Worm (Caenorhabditis elegans) whole organism, L1 larva: Measurements from ENCODE around the gene Y42A5A.5.

Source experiments
- C16A3.4 ChIP-seq: fragments of 150-350 bp; optimal IDR thresholded peaks from 2 replicates; lab custom pipeline; 2014; ENCODE audit warnings: missing biosample characterization, missing genetic modification characterization
- aha-1 ChIP-seq: fragments of 150-350 bp; optimal IDR thresholded peaks from 2 replicates; lab custom pipeline; 2014; ENCODE audit warnings: missing biosample characterization, missing genetic modification characterization
- aly-2 ChIP-seq: fragments of 150-350 bp; optimal IDR thresholded peaks from 2 replicates; lab custom pipeline; 2014; ENCODE audit warnings: missing biosample characterization, missing genetic modification characterization
- ama-1 ChIP-seq: fragments of 150-350 bp; optimal IDR thresholded peaks from 2 replicates; lab custom pipeline; 2014
- blmp-1 ChIP-seq: fragments of 150-350 bp; optimal IDR thresholded peaks from 2 replicates; lab custom pipeline; 2014; ENCODE audit warnings: missing biosample characterization, missing genetic modification characterization
- ceh-63 ChIP-seq: fragments of 200-800 bp; sonication (Bioruptor generic); optimal IDR thresholded peaks from 2 replicates; lab custom pipeline; 2018; ENCODE audit warnings: mild to moderate bottlenecking, missing genetic modification characterization, missing compliant biosample characterization
- ceh-82 ChIP-seq, 3 experiments: fragments of 150-350 bp in 1 of 3; sonication (generic microtip) in 2 of 3; optimal IDR thresholded peaks; 2 replicates each; lab custom pipeline; 2014 to 2017; ENCODE audit warnings: missing biosample characterization in 3 of 3, missing genetic modification characterization in 3 of 3
- ceh-88 ChIP-seq: fragments of 200-800 bp; sonication (Bioruptor generic); IDR thresholded peaks from 2 replicates; pipeline ENCODE4 v1.3.6; 2022; ENCODE audit warnings: missing genetic modification characterization, missing compliant biosample characterization
- dpl-1 ChIP-seq, 3 experiments: fragments of 150-350 bp in 2 of 3; sonication (generic microtip) in 1 of 3; optimal IDR thresholded peaks; 2 replicates each; lab custom pipeline; 2014 to 2017; ENCODE audit warnings: missing biosample characterization in 3 of 3, missing genetic modification characterization in 3 of 3, missing genetic modification reagents in 3 of 3
- dsc-1 ChIP-seq: sonication (generic microtip); optimal IDR thresholded peaks from 2 replicates; lab custom pipeline; 2016; ENCODE audit warnings: mild to moderate bottlenecking, missing genetic modification characterization, missing compliant biosample characterization
- efl-1 ChIP-seq, 4 experiments: fragments of 150-350 bp; optimal IDR thresholded peaks in 3 of 4; peaks in 1 of 4; 1 replicate in 1 of 4; 2 replicates in 3 of 4; lab custom pipeline; 2014; ENCODE audit warnings: missing biosample characterization in 2 of 4, missing genetic modification characterization in 2 of 4, missing genetic modification reagents in 2 of 4
- fkh-4 ChIP-seq: sonication (generic microtip); optimal IDR thresholded peaks from 2 replicates; lab custom pipeline; 2016; ENCODE audit warnings: missing compliant biosample characterization, missing genetic modification characterization, borderline replicate concordance
- fkh-8 ChIP-seq: sonication (generic microtip); optimal IDR thresholded peaks from 2 replicates; lab custom pipeline; 2016; ENCODE audit warnings: mild to moderate bottlenecking, missing genetic modification characterization, missing compliant biosample characterization
- fos-1 ChIP-seq: fragments of 150-350 bp; optimal IDR thresholded peaks from 2 replicates; lab custom pipeline; 2014; ENCODE audit warnings: missing biosample characterization, missing genetic modification characterization
- hpl-2 ChIP-seq: fragments of 150-350 bp; optimal IDR thresholded peaks from 2 replicates; lab custom pipeline; 2014; ENCODE audit warnings: missing biosample characterization, missing genetic modification reagents, missing genetic modification characterization
- isw-1 ChIP-seq: fragments of 200-800 bp; sonication (Bioruptor generic); IDR thresholded peaks from 2 replicates; pipeline ENCODE4 v1.3.6; 2022; ENCODE audit warnings: missing genetic modification characterization, missing compliant biosample characterization
- jun-1 ChIP-seq: fragments of 150-350 bp; optimal IDR thresholded peaks from 2 replicates; lab custom pipeline; 2014; ENCODE audit warnings: missing biosample characterization, missing genetic modification reagents, missing genetic modification characterization
- lin-14 ChIP-seq: fragments of 200-800 bp; sonication (Bioruptor generic); optimal IDR thresholded peaks from 2 replicates; lab custom pipeline; 2018; ENCODE audit warnings: mild to moderate bottlenecking, missing genetic modification characterization, moderate library complexity, missing compliant biosample characterization
- lin-15B ChIP-seq: fragments of 150-350 bp; sonication (generic microtip); optimal IDR thresholded peaks from 3 replicates; lab custom pipeline; 2014; ENCODE audit warnings: missing biosample characterization, missing genetic modification characterization
- lin-35 ChIP-seq, 2 experiments: fragments of 150-350 bp; optimal IDR thresholded peaks; 2 replicates each; lab custom pipeline; 2014; ENCODE audit warnings: missing biosample characterization in 2 of 2, missing genetic modification characterization in 2 of 2, missing genetic modification reagents in 2 of 2
- lir-3 ChIP-seq: sonication (generic microtip); optimal IDR thresholded peaks from 2 replicates; lab custom pipeline; 2016; ENCODE audit warnings: mild to moderate bottlenecking, missing genetic modification characterization, moderate library complexity, missing compliant biosample characterization; ENCODE audit not compliant: poor library complexity
- lsy-2 ChIP-seq, 2 experiments: fragments of 150-350 bp; optimal IDR thresholded peaks; 2 replicates each; lab custom pipeline; 2014; ENCODE audit warnings: missing biosample characterization in 2 of 2, missing genetic modification characterization in 2 of 2
- mdl-1 ChIP-seq, 2 experiments: fragments of 150-350 bp; optimal IDR thresholded peaks; 2 replicates each; lab custom pipeline; 2014 to 2017; ENCODE audit warnings: missing biosample characterization in 2 of 2, missing genetic modification characterization in 2 of 2, inconsistent platforms in 1 of 2
- mef-2 ChIP-seq: fragments of 150-350 bp; optimal IDR thresholded peaks from 2 replicates; lab custom pipeline; 2014; ENCODE audit warnings: missing biosample characterization, missing genetic modification characterization
- mep-1 ChIP-seq: fragments of 150-350 bp; optimal IDR thresholded peaks from 2 replicates; lab custom pipeline; 2014; ENCODE audit warnings: missing biosample characterization, missing genetic modification characterization
- nhr-19 ChIP-seq: fragments of 200-800 bp; sonication (Bioruptor generic); conservative IDR thresholded peaks from 2 replicates; pipeline ENCODE4 v1.3.6; 2022; ENCODE audit warnings: missing genetic modification characterization, missing compliant biosample characterization
- nhr-20 ChIP-seq: sonication (generic microtip); optimal IDR thresholded peaks from 2 replicates; lab custom pipeline; 2016; ENCODE audit warnings: mild to moderate bottlenecking, missing genetic modification characterization, missing compliant biosample characterization
- nhr-237 ChIP-seq: fragments of 150-350 bp; optimal IDR thresholded peaks from 2 replicates; lab custom pipeline; 2014; ENCODE audit warnings: missing biosample characterization, missing genetic modification characterization
- nhr-28 ChIP-seq: fragments of 150-350 bp; optimal IDR thresholded peaks from 2 replicates; lab custom pipeline; 2014; ENCODE audit warnings: missing biosample characterization, missing genetic modification characterization
- nhr-71 ChIP-seq: sonication (generic microtip); optimal IDR thresholded peaks from 2 replicates; lab custom pipeline; 2016; ENCODE audit warnings: mild to moderate bottlenecking, missing genetic modification characterization, moderate library complexity, missing compliant biosample characterization
- nhr-84 ChIP-seq: sonication (generic microtip); optimal IDR thresholded peaks from 2 replicates; lab custom pipeline; 2017; ENCODE audit warnings: missing biosample characterization, missing genetic modification characterization
- nhr-85 ChIP-seq: sonication (generic microtip); peaks from one replicate; lab custom pipeline; 2016; ENCODE audit warnings: missing genetic modification characterization, inconsistent platforms, missing compliant biosample characterization
- nhr-90 ChIP-seq: sonication (generic microtip); optimal IDR thresholded peaks from 2 replicates; lab custom pipeline; 2016; ENCODE audit warnings: mild to moderate bottlenecking, missing genetic modification characterization, missing compliant biosample characterization; ENCODE audit not compliant: poor library complexity
- pag-3 ChIP-seq: sonication (generic microtip); optimal IDR thresholded peaks from 2 replicates; lab custom pipeline; 2017; ENCODE audit warnings: missing genetic modification characterization, mild to moderate bottlenecking, missing compliant biosample characterization, antibody characterized with exemption, borderline replicate concordance; ENCODE audit not compliant: insufficient read depth
- pax-3 ChIP-seq: fragments of 200-800 bp; sonication (Bioruptor generic); optimal IDR thresholded peaks from 2 replicates; lab custom pipeline; 2018; ENCODE audit warnings: mild to moderate bottlenecking, missing genetic modification characterization, moderate library complexity, missing compliant biosample characterization
- pqm-1 ChIP-seq: sonication (generic microtip); optimal IDR thresholded peaks from 3 replicates; lab custom pipeline; 2017; ENCODE audit warnings: missing biosample characterization, missing genetic modification characterization
- rnt-1 ChIP-seq: sonication (generic microtip); optimal IDR thresholded peaks from 2 replicates; lab custom pipeline; 2016; ENCODE audit warnings: mild to moderate bottlenecking, missing genetic modification characterization, moderate library complexity, missing compliant biosample characterization
- skn-1 ChIP-seq: fragments of 150-350 bp; optimal IDR thresholded peaks from 2 replicates; lab custom pipeline; 2014; ENCODE audit warnings: missing biosample characterization, missing genetic modification characterization
- snu-23 ChIP-seq: sonication (generic microtip); optimal IDR thresholded peaks from 2 replicates; lab custom pipeline; 2016; ENCODE audit warnings: missing genetic modification characterization, missing compliant biosample characterization
- sptf-1 ChIP-seq: fragments of 150-350 bp; optimal IDR thresholded peaks from 2 replicates; lab custom pipeline; 2014; ENCODE audit warnings: missing biosample characterization, missing genetic modification characterization
- swsn-7 ChIP-seq: sonication (generic microtip); optimal IDR thresholded peaks from 2 replicates; lab custom pipeline; 2016; ENCODE audit warnings: missing genetic modification characterization, missing compliant biosample characterization
- tbx-2 ChIP-seq: sonication (generic microtip); optimal IDR thresholded peaks from 2 replicates; lab custom pipeline; 2016; ENCODE audit warnings: missing genetic modification characterization, missing compliant biosample characterization
- unc-130 ChIP-seq: fragments of 150-350 bp; optimal IDR thresholded peaks from 2 replicates; lab custom pipeline; 2017; ENCODE audit warnings: missing biosample characterization, missing genetic modification characterization, inconsistent platforms
- zip-4 ChIP-seq: fragments of 200-800 bp; sonication (Bioruptor generic); optimal IDR thresholded peaks from 2 replicates; lab custom pipeline; 2018; ENCODE audit warnings: mild to moderate bottlenecking, missing genetic modification characterization, moderate library complexity, missing compliant biosample characterization

Y42A5A.5 gene

DNA sequence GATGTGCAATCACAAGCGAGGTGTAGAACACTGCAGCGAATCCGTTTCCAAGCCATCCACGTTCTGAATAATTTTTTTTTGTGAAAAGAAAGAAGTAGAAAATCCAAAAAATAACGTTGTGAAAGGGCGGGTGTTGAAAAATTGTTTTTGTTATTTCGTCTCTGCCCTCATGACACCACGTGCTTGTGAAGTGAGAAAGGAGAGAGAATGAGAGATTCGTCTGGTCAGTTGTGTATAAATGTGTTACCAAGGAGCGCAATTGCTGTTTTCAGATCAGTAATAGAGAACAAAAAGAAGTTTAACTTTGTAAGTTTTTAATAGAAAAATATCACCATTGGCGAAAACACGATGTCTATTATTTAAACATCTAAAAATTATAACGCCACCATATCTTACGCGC lies 11.7 kb upstream of the Y42A5A.5 start:
- TF ChIP-seq lsy-2 (tag; optimal IDR thresholded peaks at IDR 0.05; lab: Kevin White, UChicago) (peak; percentile 44 to 65), fkh-8 (tag; lab: Kevin White, UChicago) (peak; percentile 31), unc-130 (tag; lab: Kevin White, UChicago) (peak; percentile 48), swsn-7 (tag; lab: Kevin White, UChicago) (peak; percentile 24), ceh-88 (no peak), mep-1 (tag; lab: Kevin White, UChicago) (peak; percentile 56), skn-1 (peak; percentile 57), nhr-19 (GFP tag; lab: Robert Waterston, UW) (peak; percentile 23; the same call in 1 of the 2 replicates), lir-3 (tag; lab: Kevin White, UChicago) (peak; percentile 38), lin-35 (GFP tag; optimal IDR thresholded peaks at IDR 0.05; lab: Kevin White, UChicago) (peak; percentile 32 to 66), mef-2 (tag; lab: Kevin White, UChicago) (no peak), lin-15B (tag; lab: Kevin White, UChicago) (peak; percentile 4), C16A3.4 (tag; lab: Kevin White, UChicago) (peak; percentile 58), snu-23 (peak; percentile 74), rnt-1 (tag; lab: Kevin White, UChicago) (peak; percentile 25), lin-14 (peak; percentile 83), dpl-1 (GFP tag; optimal IDR thresholded peaks at IDR 0.05; lab: Kevin White, UChicago) (peak in 2 of 3 experiments; percentile 30 to 63), fkh-4 (tag; lab: Kevin White, UChicago) (no peak), efl-1 (optimal IDR thresholded peaks at IDR 0.05; lab: Kevin White, UChicago) (peak; percentile 41 to 43), efl-1 (GFP tag; optimal IDR thresholded peaks at IDR 0.05 in 1 of 2; lab: Kevin White, UChicago) (peak in 1 of 2 experiments; percentile 36), ceh-63 (GFP tag; lab: Kevin White, UChicago) (no peak), mdl-1 (tag; optimal IDR thresholded peaks at IDR 0.05; lab: Kevin White, UChicago) (peak in 1 of 2 experiments; percentile 84), nhr-71 (tag; lab: Kevin White, UChicago) (peak; percentile 67), blmp-1 (tag; lab: Kevin White, UChicago) (peak; percentile 56), nhr-20 (peak; percentile 49), jun-1 (no peak), ceh-82 (tag; optimal IDR thresholded peaks at IDR 0.05; lab: Kevin White, UChicago) (peak in 1 of 3 experiments; percentile 24), aly-2 (tag; lab: Kevin White, UChicago) (no peak)
- TF ChIP-seq, all 84 proteins: peak for 21

ce11 chrV:11119294-11119755 lies 9.8 kb upstream of the Y42A5A.5 start, which contains the start of gene scb-1:
Gene scb-1, minus strand, starts transcription at chrV:11119705.
- TF ChIP-seq aha-1 (tag; lab: Kevin White, UChicago): no peak
- TF ChIP-seq ama-1 (lab: Kevin White, UChicago): peak; percentile 87
- TF ChIP-seq lsy-2 (tag; optimal IDR thresholded peaks at IDR 0.05; lab: Kevin White, UChicago): no peak
- no peak for TF ChIP-seq efl-1 (optimal IDR thresholded peaks at IDR 0.05; lab: Kevin White, UChicago)
- peak in 1 of 2 experiments; percentile 28 for TF ChIP-seq efl-1 (GFP tag; optimal IDR thresholded peaks at IDR 0.05 in 1 of 2; lab: Kevin White, UChicago)
- TF ChIP-seq lin-15B (tag; lab: Kevin White, UChicago): no peak
- no peak for TF ChIP-seq dsc-1
- no peak for TF ChIP-seq nhr-237 (tag; lab: Kevin White, UChicago)
- peak; percentile 9 for TF ChIP-seq nhr-90
- no peak for TF ChIP-seq fkh-4 (tag; lab: Kevin White, UChicago)
- no peak for TF ChIP-seq nhr-84 (tag; lab: Kevin White, UChicago)
- no peak for TF ChIP-seq nhr-28 (tag; lab: Kevin White, UChicago)
- peak; percentile 20 for TF ChIP-seq nhr-71 (tag; lab: Kevin White, UChicago)
- TF ChIP-seq sptf-1: no peak
- TF ChIP-seq nhr-19 (GFP tag; lab: Robert Waterston, UW): no peak
- no peak for TF ChIP-seq pax-3 (tag; lab: Kevin White, UChicago)
- peak; percentile 32 for TF ChIP-seq nhr-85 (tag; lab: Kevin White, UChicago)
- TF ChIP-seq lir-3 (tag; lab: Kevin White, UChicago): no peak
- TF ChIP-seq pqm-1 (tag; lab: Kevin White, UChicago): no peak
- no peak for TF ChIP-seq isw-1 (GFP tag; lab: Robert Waterston, UW)
- TF ChIP-seq skn-1: no peak
- TF ChIP-seq unc-130 (tag; lab: Kevin White, UChicago): no peak
- TF ChIP-seq pag-3: no peak
- no peak for TF ChIP-seq mep-1 (tag; lab: Kevin White, UChicago)
- TF ChIP-seq mdl-1 (tag; optimal IDR thresholded peaks at IDR 0.05; lab: Kevin White, UChicago): no peak
- TF ChIP-seq hpl-2 (GFP tag; lab: Kevin White, UChicago): no peak
- TF ChIP-seq zip-4 (GFP tag; lab: Kevin White, UChicago): no peak
- no peak for TF ChIP-seq tbx-2 (tag; lab: Kevin White, UChicago)
- TF ChIP-seq fos-1 (tag; lab: Kevin White, UChicago): no peak
- TF ChIP-seq snu-23: no peak
- TF ChIP-seq blmp-1 (tag; lab: Kevin White, UChicago): no peak
- TF ChIP-seq, all 84 proteins: peak for 5
